Worm (Caenorhabditis elegans): ENCODE data around the gene mig-2.

DNA sequence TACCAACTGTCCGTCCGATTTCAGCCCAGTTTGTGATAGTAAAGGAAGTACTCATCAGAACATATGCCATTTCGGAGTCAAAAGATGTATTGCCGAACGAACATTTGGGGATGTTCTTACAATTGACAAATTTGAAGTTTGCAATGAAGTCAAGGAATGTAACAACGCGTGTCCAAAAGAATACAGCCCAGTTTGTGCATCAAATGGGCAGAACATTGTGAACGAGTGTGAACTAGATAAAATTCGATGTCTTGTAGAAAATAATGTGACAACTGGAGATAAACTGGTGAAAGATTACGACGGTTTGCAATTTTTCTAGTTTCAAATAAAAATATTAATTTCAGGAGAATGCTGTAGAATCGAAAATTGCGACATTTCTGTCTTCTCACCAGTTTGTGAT is 40.6 kb upstream of the mig-2 start:
- TF ChIP-seq Y75B8A.6 (GFP tag; IDR thresholded peaks at IDR 0.05) (no peak), Y48G9A.11 (GFP tag; IDR thresholded peaks at IDR 0.05) (no peak), ztf-11 (tag; optimal IDR thresholded peaks at IDR 0.05) (no peak), lin-1 (GFP tag; IDR thresholded peaks at IDR 0.05) (no peak), egl-43 (GFP tag; IDR thresholded peaks at IDR 0.05) (no peak), ces-1 (GFP tag; optimal IDR thresholded peaks at IDR 0.05) (no peak), ZK546.5 (tag; optimal IDR thresholded peaks at IDR 0.05) (no peak), dpl-1 (GFP tag; optimal IDR thresholded peaks at IDR 0.05) (no peak), snpc-4 (tag; optimal IDR thresholded peaks at IDR 0.05) (no peak), nhr-28 (tag; optimal IDR thresholded peaks at IDR 0.05) (no peak), unc-62 (GFP tag; optimal IDR thresholded peaks at IDR 0.05 in 1 of 2) (peak in 1 of 2 experiments; percentile 91), unc-62 (tag; optimal IDR thresholded peaks at IDR 0.05) (no peak), unc-39 (tag; optimal IDR thresholded peaks at IDR 0.05) (no peak), lin-15B (tag; optimal IDR thresholded peaks at IDR 0.05) (no peak), skn-1 (tag; optimal IDR thresholded peaks at IDR 0.05) (no peak)
